Worm (Caenorhabditis elegans) whole organism, L2 larva: Measurements from ENCODE around the gene cutl-29.

Experiments
- C34F6.9 ChIP-seq: fragments of 150-350 bp; optimal IDR thresholded peaks from 2 replicates; lab custom pipeline; 2014; ENCODE audit warnings: missing biosample characterization, missing genetic modification characterization
- ZK546.5 ChIP-seq: sonication (generic microtip); optimal IDR thresholded peaks from 2 replicates; lab custom pipeline; 2017; ENCODE audit warnings: missing biosample characterization, missing genetic modification characterization
- aly-2 ChIP-seq: fragments of 150-350 bp; optimal IDR thresholded peaks from 2 replicates; lab custom pipeline; 2014; ENCODE audit warnings: missing biosample characterization, missing genetic modification characterization
- ama-1 ChIP-seq: fragments of 150-350 bp; optimal IDR thresholded peaks from 2 replicates; lab custom pipeline; 2018; ENCODE audit warnings: inconsistent platforms
- blmp-1 ChIP-seq: sonication (generic microtip); optimal IDR thresholded peaks from 2 replicates; lab custom pipeline; 2017; ENCODE audit warnings: missing genetic modification characterization, mild to moderate bottlenecking, missing compliant biosample characterization, antibody characterized with exemption, moderate library complexity; ENCODE audit not compliant: insufficient read depth
- ceh-82 ChIP-seq: fragments of 150-350 bp; optimal IDR thresholded peaks from 2 replicates; lab custom pipeline; 2014; ENCODE audit warnings: missing biosample characterization, missing genetic modification characterization
- crh-2 ChIP-seq: sonication (generic microtip); optimal IDR thresholded peaks from 2 replicates; lab custom pipeline; 2017; ENCODE audit warnings: missing biosample characterization, missing genetic modification characterization
- dmd-4 ChIP-seq: sonication (generic microtip); optimal IDR thresholded peaks from 2 replicates; lab custom pipeline; 2017; ENCODE audit warnings: missing biosample characterization, missing genetic modification characterization
- egl-27 ChIP-seq: sonication (generic microtip); optimal IDR thresholded peaks from 3 replicates; lab custom pipeline; 2017; ENCODE audit warnings: missing biosample characterization, missing genetic modification reagents, missing genetic modification characterization
- elt-1 ChIP-seq: fragments of 150-350 bp; optimal IDR thresholded peaks from 2 replicates; lab custom pipeline; 2014; ENCODE audit warnings: missing biosample characterization, missing genetic modification characterization
- elt-3 ChIP-seq: sonication (generic microtip); optimal IDR thresholded peaks from 2 replicates; lab custom pipeline; 2017; ENCODE audit warnings: missing biosample characterization, missing genetic modification characterization
- fos-1 ChIP-seq: fragments of 150-350 bp; optimal IDR thresholded peaks from 2 replicates; lab custom pipeline; 2014; ENCODE audit warnings: missing biosample characterization, missing genetic modification characterization
- lin-11 ChIP-seq: fragments of 150-350 bp; sonication (generic microtip); optimal IDR thresholded peaks from 2 replicates; lab custom pipeline; 2014; ENCODE audit warnings: missing biosample characterization, missing genetic modification characterization, inconsistent platforms, mixed read lengths
- lin-13 ChIP-seq: fragments of 150-350 bp; optimal IDR thresholded peaks from 2 replicates; lab custom pipeline; 2014; ENCODE audit warnings: missing biosample characterization, missing genetic modification reagents, missing genetic modification characterization
- lin-39 ChIP-seq: fragments of 150-350 bp; optimal IDR thresholded peaks from 2 replicates; lab custom pipeline; 2014; ENCODE audit warnings: missing biosample characterization, missing genetic modification reagents, missing genetic modification characterization
- lsy-2 ChIP-seq, 2 experiments: fragments of 150-350 bp in 1 of 2; sonication (generic microtip) in 1 of 2; optimal IDR thresholded peaks; 2 replicates each; lab custom pipeline; 2014 to 2017; ENCODE audit warnings: missing biosample characterization in 2 of 2, missing genetic modification characterization in 2 of 2
- mbf-1 ChIP-seq: sonication (generic microtip); optimal IDR thresholded peaks from 2 replicates; lab custom pipeline; 2017; ENCODE audit warnings: missing biosample characterization, missing genetic modification characterization
- mdl-1 ChIP-seq, 2 experiments: fragments of 150-350 bp in 1 of 2; sonication (generic microtip) in 1 of 2; optimal IDR thresholded peaks; 2 replicates each; lab custom pipeline; 2017; ENCODE audit warnings: missing biosample characterization in 2 of 2, missing genetic modification characterization in 2 of 2
- nhr-10 ChIP-seq: sonication (generic microtip); optimal IDR thresholded peaks from 2 replicates; lab custom pipeline; 2017; ENCODE audit warnings: missing biosample characterization, missing genetic modification characterization
- nhr-11 ChIP-seq: fragments of 150-350 bp; optimal IDR thresholded peaks from 2 replicates; lab custom pipeline; 2014; ENCODE audit warnings: missing biosample characterization, missing genetic modification characterization
- nhr-129 ChIP-seq: fragments of 150-350 bp; optimal IDR thresholded peaks from 2 replicates; lab custom pipeline; 2014; ENCODE audit warnings: missing biosample characterization, missing genetic modification characterization
- nhr-21 ChIP-seq: fragments of 150-350 bp; optimal IDR thresholded peaks from 2 replicates; lab custom pipeline; 2014; ENCODE audit warnings: missing biosample characterization, missing genetic modification characterization
- nhr-23 ChIP-seq: fragments of 150-350 bp; optimal IDR thresholded peaks from 2 replicates; lab custom pipeline; 2014; ENCODE audit warnings: missing biosample characterization, missing genetic modification reagents, missing genetic modification characterization
- nhr-237 ChIP-seq: fragments of 150-350 bp; optimal IDR thresholded peaks from 2 replicates; lab custom pipeline; 2014; ENCODE audit warnings: missing biosample characterization, missing genetic modification characterization
- nhr-25 ChIP-seq: fragments of 150-350 bp; sonication (generic microtip); optimal IDR thresholded peaks from 3 replicates; lab custom pipeline; 2014; ENCODE audit warnings: missing biosample characterization, missing genetic modification characterization
- nhr-6 ChIP-seq: fragments of 150-350 bp; optimal IDR thresholded peaks from 2 replicates; lab custom pipeline; 2014; ENCODE audit warnings: missing biosample characterization, missing genetic modification characterization
- sem-4 ChIP-seq: fragments of 150-350 bp; optimal IDR thresholded peaks from 2 replicates; lab custom pipeline; 2014; ENCODE audit warnings: missing biosample characterization, missing genetic modification reagents, missing genetic modification characterization
- skn-1 ChIP-seq: sonication (generic microtip); optimal IDR thresholded peaks from 2 replicates; lab custom pipeline; 2017; ENCODE audit warnings: missing biosample characterization, missing genetic modification characterization
- sma-3 ChIP-seq: sonication (generic microtip); optimal IDR thresholded peaks from 2 replicates; lab custom pipeline; 2016; ENCODE audit warnings: missing genetic modification reagents, missing genetic modification characterization, missing compliant biosample characterization
- snpc-4 ChIP-seq: fragments of 150-350 bp; optimal IDR thresholded peaks from 2 replicates; lab custom pipeline; 2014; ENCODE audit warnings: missing biosample characterization, missing genetic modification characterization
- unc-39 ChIP-seq: fragments of 150-350 bp; optimal IDR thresholded peaks from 2 replicates; lab custom pipeline; 2014; ENCODE audit warnings: missing biosample characterization, missing genetic modification characterization
- unc-55 ChIP-seq: fragments of 150-350 bp; sonication (generic microtip); optimal IDR thresholded peaks from 3 replicates; lab custom pipeline; 2014; ENCODE audit warnings: missing biosample characterization, missing genetic modification reagents, missing genetic modification characterization
- unc-62 ChIP-seq: fragments of 150-350 bp; optimal IDR thresholded peaks from 2 replicates; lab custom pipeline; 2014; ENCODE audit warnings: missing biosample characterization, missing genetic modification reagents, missing genetic modification characterization
- ztf-11 ChIP-seq: sonication (generic microtip); optimal IDR thresholded peaks from 2 replicates; lab custom pipeline; 2017; ENCODE audit warnings: missing biosample characterization, missing genetic modification characterization
- ztf-4 ChIP-seq: fragments of 150-350 bp; optimal IDR thresholded peaks from 2 replicates; lab custom pipeline; 2014; ENCODE audit warnings: missing biosample characterization, missing genetic modification characterization

The cutl-29 gene

ce11 chrX:8270971-8271553, at the start of gene cutl-29:
TSS of gene cutl-29 (minus strand) at chrX:8271021.
- TF ChIP-seq mbf-1 (tag; lab: Kevin White, UChicago) = no peak
- no peak for TF ChIP-seq mdl-1 (tag; optimal IDR thresholded peaks at IDR 0.05; lab: Kevin White, UChicago)
- no peak for TF ChIP-seq sma-3
- TF ChIP-seq elt-1 (tag; lab: Kevin White, UChicago) = no peak
- no peak for TF ChIP-seq ama-1
- TF ChIP-seq fos-1 = no peak
- TF ChIP-seq ztf-11 (tag; lab: Kevin White, UChicago) = no peak
- no peak for TF ChIP-seq ZK546.5
- no peak for TF ChIP-seq nhr-129 (tag; lab: Kevin White, UChicago)
- TF ChIP-seq ceh-82 (tag; lab: Kevin White, UChicago) = no peak
- TF ChIP-seq nhr-25 (tag; lab: Kevin White, UChicago) = no peak
- TF ChIP-seq C34F6.9 (tag; lab: Kevin White, UChicago) = no peak
- no peak for TF ChIP-seq lsy-2 (tag; optimal IDR thresholded peaks at IDR 0.05; lab: Kevin White, UChicago)
- no peak for TF ChIP-seq nhr-21 (tag; lab: Kevin White, UChicago)
- TF ChIP-seq, all 48 proteins: peak for 0

DNA sequence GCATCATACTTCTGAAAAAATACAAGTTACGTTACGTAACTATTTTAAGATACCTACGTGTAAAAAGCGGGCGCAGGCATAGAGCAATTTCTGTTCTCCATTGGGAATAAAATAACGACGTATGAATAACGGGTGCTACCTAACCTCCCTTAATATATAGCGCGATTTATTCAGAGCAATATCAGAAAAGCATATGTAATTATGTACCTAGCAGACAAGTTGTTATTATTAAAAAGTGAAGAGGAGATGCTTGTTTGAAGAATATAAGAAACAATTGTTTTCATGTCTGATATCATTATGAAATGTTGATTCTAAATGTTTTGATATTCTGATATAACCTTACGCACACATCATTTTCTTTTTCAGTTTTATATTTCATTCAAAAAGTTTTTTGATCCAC, 48.1 kb upstream of the cutl-29 start, which contains the start of gene srh-11:
TSS of gene srh-11 (minus strand) at position 101 of the 400 bp plus-strand sequence.
- TF ChIP-seq sma-3 (no peak), fos-1 (no peak), unc-39 (tag; lab: Kevin White, UChicago) (no peak)

DNA sequence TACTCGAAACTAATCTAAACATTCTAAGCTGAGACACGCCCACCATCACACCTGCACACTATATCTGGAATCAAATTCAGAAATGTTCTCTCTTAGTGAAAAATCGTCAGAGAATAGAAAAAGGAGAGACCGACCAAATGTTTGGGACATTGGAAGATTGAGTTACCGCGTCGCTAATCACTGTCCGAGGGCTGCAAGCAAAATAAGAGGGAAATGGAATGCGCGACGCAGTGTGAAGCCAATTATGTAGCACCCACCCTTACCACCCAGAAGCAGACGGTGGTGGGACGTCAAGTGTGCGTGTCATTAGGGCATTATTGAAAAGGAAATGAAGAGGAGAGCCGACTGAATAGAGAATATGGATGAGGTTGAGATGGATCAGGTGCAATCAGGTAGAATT, 40.8 kb upstream of the cutl-29 start:
- TF ChIP-seq elt-3 (no peak), nhr-25 (tag; lab: Kevin White, UChicago) (no peak), dmd-4 (no peak), snpc-4 (no peak), blmp-1 (no peak), ZK546.5 (no peak), sma-3 (no peak), nhr-21 (tag; lab: Kevin White, UChicago) (no peak), aly-2 (tag; lab: Kevin White, UChicago) (no peak)

DNA sequence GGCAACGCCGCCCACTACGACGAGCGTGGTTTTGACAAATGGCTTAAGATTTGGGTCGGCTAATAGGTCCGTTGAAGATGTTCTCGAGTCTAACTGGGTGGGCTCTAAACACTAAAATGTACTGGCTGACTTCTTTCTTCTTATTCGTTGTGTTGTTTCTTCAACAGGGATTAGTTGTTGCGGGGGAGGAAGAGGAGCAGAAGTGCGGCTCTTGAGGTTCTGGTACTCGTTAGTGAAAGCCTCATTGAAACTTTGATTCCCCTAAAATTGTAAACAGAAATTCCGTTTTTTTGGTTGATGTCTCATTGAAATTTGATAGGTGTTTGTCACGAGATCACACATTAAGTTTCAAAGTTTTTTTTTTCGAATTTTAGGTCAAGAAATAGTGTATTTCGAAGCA, 39.9 kb upstream of the cutl-29 start:
- TF ChIP-seq nhr-10 = no peak
- TF ChIP-seq mbf-1 (tag; lab: Kevin White, UChicago) = no peak
- peak; percentile 11 for TF ChIP-seq unc-55 (GFP tag; lab: Kevin White, UChicago)
- no peak for TF ChIP-seq nhr-21 (tag; lab: Kevin White, UChicago)

- TF ChIP-seq ceh-82 (tag; lab: Kevin White, UChicago) (no peak), lin-39 (tag; lab: Kevin White, UChicago) (peak; percentile 19), egl-27 (tag; lab: Kevin White, UChicago) (no peak), elt-3 (no peak), unc-55 (GFP tag; lab: Kevin White, UChicago) (peak; percentile 5), mdl-1 (tag; optimal IDR thresholded peaks at IDR 0.05; lab: Kevin White, UChicago) (no peak), lin-11 (tag; lab: Kevin White, UChicago) (no peak)
- TF ChIP-seq, all 48 proteins: peak for 2
These were observed 37.7 kb upstream of the cutl-29 start for ce11 chrX:8308491-8308890.

- TF ChIP-seq sem-4 (peak; percentile 19), elt-1 (tag; lab: Kevin White, UChicago) (no peak)
These were observed 36.8 kb upstream of the cutl-29 start, which contains the start of gene R09F10.5 for ce11 chrX:8307600-8307999. TSS of gene R09F10.5 (minus strand) at chrX:8307700.

ce11 chrX:8302803-8303202, 32.0 kb upstream of the cutl-29 start:
- TF ChIP-seq nhr-25 (tag; lab: Kevin White, UChicago) (peak; percentile 39), unc-39 (tag; lab: Kevin White, UChicago) (no peak), fos-1 (no peak), egl-27 (tag; lab: Kevin White, UChicago) (no peak), lin-11 (tag; lab: Kevin White, UChicago) (no peak), sem-4 (no peak)

DNA sequence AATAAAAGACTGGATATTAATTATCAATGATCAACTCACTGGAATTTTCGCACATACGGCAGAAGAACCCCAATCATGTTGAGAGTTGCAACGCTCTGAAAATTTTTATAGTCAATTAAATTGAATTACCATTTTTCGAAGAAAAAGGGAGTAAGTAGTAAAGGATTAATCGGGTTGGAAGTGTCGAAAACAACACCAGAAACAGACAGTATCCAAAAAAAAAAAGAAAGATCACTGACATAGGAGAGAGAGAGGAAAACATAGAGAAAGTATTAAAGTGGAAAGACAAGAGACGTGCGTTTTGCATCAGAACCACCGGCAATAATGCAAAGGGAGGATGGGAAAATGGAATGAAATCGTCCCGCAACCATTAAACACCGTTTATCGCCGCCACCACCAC, 31.5 kb upstream of the cutl-29 start, which contains the start of gene inx-5:
TSS of gene inx-5 (minus strand) at position 101 of the 400 bp plus-strand sequence.
- TF ChIP-seq nhr-21 (tag; lab: Kevin White, UChicago) (no peak), nhr-10 (no peak), unc-62 (GFP tag; lab: Kevin White, UChicago) (no peak), skn-1 (tag; lab: Kevin White, UChicago) (no peak), nhr-25 (tag; lab: Kevin White, UChicago) (no peak), nhr-23 (tag; lab: Kevin White, UChicago) (no peak), lin-39 (tag; lab: Kevin White, UChicago) (no peak), ztf-4 (tag; lab: Kevin White, UChicago) (no peak), nhr-11 (tag; lab: Kevin White, UChicago) (no peak), dmd-4 (no peak), lin-13 (GFP tag; lab: Kevin White, UChicago) (no peak), ceh-82 (tag; lab: Kevin White, UChicago) (no peak), egl-27 (tag; lab: Kevin White, UChicago) (no peak), crh-2 (tag; lab: Kevin White, UChicago) (no peak), nhr-237 (tag; lab: Kevin White, UChicago) (no peak), lsy-2 (tag; optimal IDR thresholded peaks at IDR 0.05; lab: Kevin White, UChicago) (no peak), nhr-6 (no peak)
